Worm (Caenorhabditis elegans) whole organism, L4/young adult: ENCODE measurements around the gene cest-7.

Experiments
- W03F9.2 ChIP-seq: fragments of 150-350 bp; optimal IDR thresholded peaks from 2 replicates; lab custom pipeline; 2014; ENCODE audit warnings: missing biosample characterization, missing genetic modification characterization
- dao-5 ChIP-seq: sonication (generic microtip); optimal IDR thresholded peaks from 2 replicates; lab custom pipeline; 2016; ENCODE audit warnings: missing genotype, missing genetic modification characterization, moderate library complexity, missing compliant biosample characterization
- him-1 ChIP-seq: sonication (generic microtip); optimal IDR thresholded peaks from 2 replicates; lab custom pipeline; 2016; ENCODE audit warnings: missing genotype, missing genetic modification reagents, missing genetic modification characterization, missing compliant biosample characterization

- TF ChIP-seq dao-5 (tag; lab: Kevin White, UChicago): no peak
- no peak for TF ChIP-seq him-1 (tag; lab: Kevin White, UChicago)
- no peak for TF ChIP-seq W03F9.2
Measured at ce11 chrX:12185847-12186559, 43.7 kb upstream of the cest-7 start.
